Worm (Caenorhabditis elegans) whole organism, L3 larva: ENCODE measurements around the gene F09E10.7.

Experiments used
- R02D3.7 ChIP-seq: fragments of 150-350 bp; optimal IDR thresholded peaks from 2 replicates; lab custom pipeline; 2014; ENCODE audit warnings: missing biosample characterization, missing genetic modification characterization
- ZK546.5 ChIP-seq: sonication (generic microtip); optimal IDR thresholded peaks from 2 replicates; lab custom pipeline; 2017; ENCODE audit warnings: missing biosample characterization, missing genetic modification characterization
- aly-2 ChIP-seq: fragments of 150-350 bp; optimal IDR thresholded peaks from 2 replicates; lab custom pipeline; 2014; ENCODE audit warnings: missing biosample characterization, missing genetic modification characterization
- ama-1 ChIP-seq: fragments of 150-350 bp; optimal IDR thresholded peaks from 2 replicates; lab custom pipeline; 2018
- ceh-16 ChIP-seq: sonication (generic microtip); optimal IDR thresholded peaks from 2 replicates; lab custom pipeline; 2017; ENCODE audit warnings: missing biosample characterization, missing genetic modification characterization
- ceh-28 ChIP-seq: fragments of 150-350 bp; optimal IDR thresholded peaks from 2 replicates; lab custom pipeline; 2014; ENCODE audit warnings: missing biosample characterization, missing genetic modification reagents, missing genetic modification characterization
- ceh-82 ChIP-seq: fragments of 150-350 bp; optimal IDR thresholded peaks from 2 replicates; lab custom pipeline; 2014; ENCODE audit warnings: missing biosample characterization, missing genetic modification characterization
- ceh-9 ChIP-seq: sonication (generic microtip); optimal IDR thresholded peaks from 2 replicates; lab custom pipeline; 2018; ENCODE audit warnings: missing biosample characterization, missing genetic modification characterization
- egl-27 ChIP-seq: sonication (generic microtip); optimal IDR thresholded peaks from 4 replicates; lab custom pipeline; 2017; ENCODE audit warnings: missing biosample characterization, missing genetic modification reagents, missing genetic modification characterization
- egl-5 ChIP-seq: fragments of 150-350 bp; optimal IDR thresholded peaks from 2 replicates; lab custom pipeline; 2017; ENCODE audit warnings: missing biosample characterization, missing genetic modification reagents, missing genetic modification characterization, inconsistent platforms
- elt-3 ChIP-seq, 3 experiments: fragments of 150-350 bp in 1 of 3; sonication (generic microtip) in 2 of 3; optimal IDR thresholded peaks; 2 replicates in 2 of 3; 4 replicates in 1 of 3; lab custom pipeline; 2014 to 2017; ENCODE audit warnings: missing biosample characterization in 3 of 3, missing genetic modification characterization in 3 of 3
- fkh-2 ChIP-seq: fragments of 150-350 bp; optimal IDR thresholded peaks from 2 replicates; lab custom pipeline; 2014; ENCODE audit warnings: missing biosample characterization, missing genetic modification reagents, missing genetic modification characterization
- hmg-11 ChIP-seq: sonication (generic microtip); optimal IDR thresholded peaks from 2 replicates; lab custom pipeline; 2016; ENCODE audit warnings: missing genetic modification characterization, missing compliant biosample characterization
- lin-15B ChIP-seq: fragments of 150-350 bp; optimal IDR thresholded peaks from 2 replicates; lab custom pipeline; 2014; ENCODE audit warnings: missing biosample characterization, missing genetic modification characterization
- lin-39 ChIP-seq: fragments of 150-350 bp; optimal IDR thresholded peaks from 2 replicates; lab custom pipeline; 2018; ENCODE audit warnings: missing biosample characterization, missing genetic modification reagents, missing genetic modification characterization
- lsy-12 ChIP-seq: sonication (generic microtip); optimal IDR thresholded peaks from 2 replicates; lab custom pipeline; 2016; ENCODE audit warnings: mild to moderate bottlenecking, missing genetic modification characterization, missing compliant biosample characterization
- mdl-1 ChIP-seq: fragments of 150-350 bp; optimal IDR thresholded peaks from 2 replicates; lab custom pipeline; 2014; ENCODE audit warnings: missing biosample characterization, missing genetic modification characterization
- nfya-1 ChIP-seq: sonication (generic microtip); optimal IDR thresholded peaks from 2 replicates; lab custom pipeline; 2017; ENCODE audit warnings: missing genetic modification characterization, mild to moderate bottlenecking, missing compliant biosample characterization, antibody characterized with exemption, moderate library complexity; ENCODE audit not compliant: insufficient read depth
- nhr-12 ChIP-seq: fragments of 150-350 bp; optimal IDR thresholded peaks from 2 replicates; lab custom pipeline; 2014; ENCODE audit warnings: missing biosample characterization, missing genetic modification characterization
- nhr-23 ChIP-seq: fragments of 150-350 bp; optimal IDR thresholded peaks from 2 replicates; lab custom pipeline; 2014; ENCODE audit warnings: missing biosample characterization, missing genetic modification reagents, missing genetic modification characterization
- nhr-237 ChIP-seq: fragments of 150-350 bp; optimal IDR thresholded peaks from 2 replicates; lab custom pipeline; 2014; ENCODE audit warnings: missing biosample characterization, missing genetic modification characterization
- nhr-25 ChIP-seq: sonication (generic microtip); optimal IDR thresholded peaks from 2 replicates; lab custom pipeline; 2017; ENCODE audit warnings: missing biosample characterization, missing genetic modification characterization
- nhr-28 ChIP-seq: fragments of 150-350 bp; optimal IDR thresholded peaks from 2 replicates; lab custom pipeline; 2014; ENCODE audit warnings: missing biosample characterization, missing genetic modification characterization
- nhr-77 ChIP-seq: fragments of 150-350 bp; optimal IDR thresholded peaks from 2 replicates; lab custom pipeline; 2014; ENCODE audit warnings: missing biosample characterization, missing genetic modification characterization
- pha-4 ChIP-seq: fragments of 150-350 bp; optimal IDR thresholded peaks from 2 replicates; lab custom pipeline; 2014; ENCODE audit warnings: missing biosample characterization, missing genetic modification reagents, missing genetic modification characterization
- pqm-1 ChIP-seq: fragments of 150-350 bp; optimal IDR thresholded peaks from 2 replicates; lab custom pipeline; 2017; ENCODE audit warnings: missing biosample characterization, missing genetic modification characterization, inconsistent platforms
- sea-2 ChIP-seq: fragments of 150-350 bp; sonication (generic microtip); optimal IDR thresholded peaks from 4 replicates; lab custom pipeline; 2014; ENCODE audit warnings: missing biosample characterization, missing genetic modification reagents, missing genetic modification characterization
- skn-1 ChIP-seq: fragments of 150-350 bp; optimal IDR thresholded peaks from 2 replicates; lab custom pipeline; 2014; ENCODE audit warnings: missing biosample characterization, missing genetic modification characterization
- tbx-2 ChIP-seq: sonication (generic microtip); optimal IDR thresholded peaks from 2 replicates; lab custom pipeline; 2016; ENCODE audit warnings: mild to moderate bottlenecking, missing genetic modification characterization, missing compliant biosample characterization
- ztf-11 ChIP-seq: fragments of 150-350 bp; optimal IDR thresholded peaks from 2 replicates; lab custom pipeline; 2014; ENCODE audit warnings: missing biosample characterization, missing genetic modification characterization

Gene F09E10.7

DNA sequence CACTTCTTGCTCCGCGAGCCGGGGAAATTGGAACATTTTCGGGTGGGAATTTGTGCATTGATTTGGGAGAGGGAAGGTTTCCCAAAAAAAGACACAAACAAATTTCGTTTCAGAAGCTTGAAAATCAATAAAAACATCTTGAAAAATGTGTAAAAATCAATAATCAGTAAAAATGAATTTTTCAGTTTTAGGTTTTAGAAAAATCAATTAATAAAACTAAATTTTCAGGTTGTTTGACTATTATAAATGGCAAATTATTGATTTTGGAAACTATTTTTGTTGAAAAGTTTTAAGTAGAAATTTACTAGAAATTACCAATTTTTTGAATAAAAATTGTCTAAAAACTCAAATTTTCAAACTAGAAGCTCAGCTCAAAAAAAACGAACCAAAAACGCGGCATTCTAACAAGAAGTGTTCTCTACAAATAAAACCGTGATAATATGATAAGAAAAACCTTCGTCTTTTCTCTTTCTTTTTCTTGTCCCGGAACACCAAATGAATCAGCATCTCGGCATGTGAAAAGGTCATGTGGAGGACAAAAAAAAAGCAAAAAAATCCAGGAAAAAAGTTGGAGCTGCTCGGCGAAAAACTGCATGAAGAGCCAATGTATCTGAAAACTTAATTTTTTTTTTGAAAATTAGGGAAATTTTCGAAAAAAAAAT is 24.0 kb upstream of the F09E10.7 start:
- TF ChIP-seq nhr-77 (tag; lab: Kevin White, UChicago): no peak
- TF ChIP-seq ceh-28 (tag; lab: Kevin White, UChicago): peak; percentile 60
- TF ChIP-seq ZK546.5 (tag; lab: Kevin White, UChicago): no peak
- no peak for TF ChIP-seq R02D3.7
- no peak for TF ChIP-seq lsy-12

DNA sequence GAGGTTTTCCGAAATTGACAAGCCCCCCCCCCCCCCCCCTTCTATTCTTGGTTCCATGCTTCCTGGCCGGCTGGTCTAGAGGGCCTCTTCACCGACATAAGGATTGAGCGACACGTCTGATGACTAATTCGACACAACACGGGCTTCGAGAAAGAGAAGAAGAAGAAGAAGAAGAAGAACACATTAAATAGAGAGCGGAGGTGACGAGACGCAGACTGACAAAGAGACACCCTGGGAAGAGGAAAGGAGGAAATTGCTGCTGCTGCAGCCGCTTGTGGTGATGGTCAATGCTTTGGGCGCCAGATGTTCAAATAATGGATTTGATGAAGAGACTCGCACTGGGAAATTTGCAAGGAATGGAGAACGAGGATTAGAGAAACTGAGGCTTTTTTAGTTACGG is 22.9 kb upstream of the F09E10.7 start:
- TF ChIP-seq egl-5 (peak; percentile 64), lin-39 (peak; percentile 84), egl-27 (tag; lab: Kevin White, UChicago) (no peak), ceh-9 (tag; lab: Kevin White, UChicago) (no peak), nfya-1 (peak; percentile 59), hmg-11 (tag; lab: Kevin White, UChicago) (peak; percentile 44), aly-2 (tag; lab: Kevin White, UChicago) (no peak), nhr-25 (peak; percentile 19), pha-4 (tag; lab: Kevin White, UChicago) (peak; percentile 34), nhr-23 (tag; lab: Kevin White, UChicago) (peak; percentile 62), ztf-11 (tag; lab: Kevin White, UChicago) (no peak), lsy-12 (peak; percentile 41), nhr-237 (tag; lab: Kevin White, UChicago) (no peak), lin-15B (tag; lab: Kevin White, UChicago) (no peak), nhr-77 (tag; lab: Kevin White, UChicago) (no peak), nhr-12 (tag; lab: Kevin White, UChicago) (no peak), ceh-16 (no peak), ama-1 (lab: Kevin White, UChicago) (peak; percentile 26), ceh-28 (tag; lab: Kevin White, UChicago) (no peak)

DNA sequence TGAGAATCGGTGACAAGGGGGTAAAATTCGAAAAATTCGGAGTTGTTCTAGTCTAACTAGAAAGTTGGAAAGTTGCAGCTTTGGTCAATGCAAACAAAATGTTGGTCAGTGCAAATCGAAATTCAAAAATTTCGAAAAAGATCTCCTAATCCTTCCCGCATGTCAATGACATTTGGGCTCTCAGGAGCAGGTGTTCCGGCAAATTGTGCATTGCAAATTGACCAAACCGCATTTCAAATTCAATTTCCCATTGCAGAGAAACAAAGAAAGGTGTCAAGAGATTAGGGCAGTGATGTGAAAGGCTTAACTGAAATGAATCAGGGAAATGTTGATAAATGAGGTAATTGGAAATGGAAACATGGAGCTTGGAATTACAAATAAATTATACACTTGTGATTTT is 21.6 kb upstream of the F09E10.7 start:
- TF ChIP-seq hmg-11 (tag; lab: Kevin White, UChicago): no peak
- no peak for TF ChIP-seq skn-1 (tag; lab: Kevin White, UChicago)
- no peak for TF ChIP-seq mdl-1 (tag; lab: Kevin White, UChicago)
- no peak for TF ChIP-seq ceh-82 (tag; lab: Kevin White, UChicago)
- TF ChIP-seq, all 47 proteins: peak for 0

DNA sequence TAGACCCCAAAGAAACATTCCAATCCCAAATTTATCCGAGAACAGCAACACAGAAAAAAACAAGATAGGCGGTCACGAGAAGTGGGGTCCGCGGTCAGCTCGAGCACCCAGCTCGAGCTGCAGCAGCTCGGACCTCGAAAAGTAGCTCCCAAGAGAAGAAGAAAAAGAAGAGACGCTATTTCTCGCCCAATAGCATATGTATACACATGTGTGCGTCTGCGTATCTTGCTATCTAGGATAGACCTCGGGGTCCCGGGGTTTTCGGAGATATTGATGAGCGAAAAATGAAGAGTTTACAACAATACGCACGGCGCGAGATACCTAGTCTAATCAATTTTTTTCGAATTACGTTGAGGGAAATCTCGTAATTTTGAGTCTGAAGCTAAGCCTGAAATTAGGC is 20.4 kb upstream of the F09E10.7 start:
- TF ChIP-seq fkh-2 (tag; lab: Kevin White, UChicago) (no peak), lin-39 (peak; percentile 71), nfya-1 (peak; percentile 57), hmg-11 (tag; lab: Kevin White, UChicago) (peak; percentile 35), nhr-23 (tag; lab: Kevin White, UChicago) (no peak), lin-15B (tag; lab: Kevin White, UChicago) (peak; percentile 5)

DNA sequence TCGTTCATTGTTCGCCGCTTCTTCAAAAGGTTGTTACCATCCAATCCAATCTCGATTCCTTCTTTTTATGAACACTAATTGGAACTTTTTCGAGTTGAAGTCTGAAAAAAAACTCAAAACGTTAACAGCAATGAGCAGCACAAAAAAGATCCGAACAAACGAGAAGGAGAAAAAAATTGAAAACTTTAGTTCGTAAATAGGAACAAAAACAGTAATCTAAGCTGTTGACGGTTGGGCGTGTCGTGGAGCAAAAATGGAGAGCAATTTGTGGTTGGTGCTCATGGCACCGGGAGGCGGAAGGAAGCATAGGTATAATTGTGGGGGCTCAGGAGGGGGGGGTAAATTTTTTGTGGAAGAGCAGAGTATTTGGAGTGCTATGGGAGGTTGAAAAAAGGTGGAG is 19.7 kb upstream of the F09E10.7 start, which contains the start of gene toca-1:
toca-1 (minus strand) TSS at position 101 of the 400 bp plus-strand sequence.
- TF ChIP-seq nhr-77 (tag; lab: Kevin White, UChicago): no peak
- no peak for TF ChIP-seq R02D3.7
- TF ChIP-seq nfya-1: no peak
- TF ChIP-seq pha-4 (tag; lab: Kevin White, UChicago): no peak
- TF ChIP-seq ceh-16: no peak
- no peak for TF ChIP-seq ceh-9 (tag; lab: Kevin White, UChicago)

DNA sequence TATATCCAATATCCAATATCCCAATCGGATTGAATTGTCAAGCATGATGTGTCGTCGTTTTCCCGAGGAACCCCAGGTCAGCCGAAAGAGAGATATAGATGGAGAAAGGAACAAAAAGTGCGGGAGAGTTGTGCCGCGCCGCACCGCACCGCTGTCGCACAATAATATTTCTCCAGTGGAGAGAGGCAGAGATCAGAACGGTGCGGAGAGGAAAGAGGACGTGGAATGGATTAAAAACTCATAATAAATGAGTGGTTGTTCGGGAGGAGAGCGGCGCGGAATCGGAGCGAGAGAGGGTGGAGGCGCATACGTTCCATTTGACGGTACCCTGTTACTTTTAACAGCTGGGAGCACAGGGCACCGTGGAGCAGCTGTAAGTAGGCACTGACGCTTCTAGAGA is 15.9 kb upstream of the F09E10.7 start:
- TF ChIP-seq hmg-11 (tag; lab: Kevin White, UChicago): peak; percentile 3
- TF ChIP-seq mdl-1 (tag; lab: Kevin White, UChicago): no peak
- TF ChIP-seq R02D3.7: no peak
- no peak for TF ChIP-seq skn-1 (tag; lab: Kevin White, UChicago)
- no peak for TF ChIP-seq nfya-1
- no peak for TF ChIP-seq tbx-2 (tag; lab: Kevin White, UChicago)
- TF ChIP-seq nhr-77 (tag; lab: Kevin White, UChicago): no peak
- no peak for TF ChIP-seq elt-3 (tag; optimal IDR thresholded peaks at IDR 0.05; lab: Kevin White, UChicago)
- TF ChIP-seq sea-2 (GFP tag; lab: Kevin White, UChicago): no peak
- no peak for TF ChIP-seq pqm-1 (tag; lab: Kevin White, UChicago)
- no peak for TF ChIP-seq ceh-16
- TF ChIP-seq pha-4 (tag; lab: Kevin White, UChicago): no peak
- TF ChIP-seq nhr-23 (tag; lab: Kevin White, UChicago): peak; percentile 1
- no peak for TF ChIP-seq ZK546.5 (tag; lab: Kevin White, UChicago)
- TF ChIP-seq nhr-28 (tag; lab: Kevin White, UChicago): no peak
